Fruit fly (Drosophila melanogaster) whole organism, embryonic: ENCODE results near the gene shv.

Experiments
- Atf6 ChIP-seq: fragments of 200-800 bp; sonication (Bioruptor generic); IDR thresholded peaks from 2 replicates; pipeline ENCODE4 v1.3.6; 2022; ENCODE audit warnings: missing biosample characterization, missing genetic modification characterization
- CG11398 ChIP-seq: fragments of 200-800 bp; sonication (Bioruptor generic); optimal IDR thresholded peaks from 2 replicates; lab custom pipeline; 2016; ENCODE audit warnings: missing biosample characterization, missing genetic modification characterization
- CG11456 ChIP-seq: fragments of 200-800 bp; sonication (Bioruptor generic); IDR thresholded peaks from 3 replicates; pipeline ENCODE4 v1.3.6; 2022; ENCODE audit warnings: missing biosample characterization, missing genetic modification characterization
- CG11696 ChIP-seq: fragments of 200-800 bp; sonication (Bioruptor generic); IDR thresholded peaks from 2 replicates; pipeline ENCODE4 v1.3.6; 2022; ENCODE audit warnings: missing biosample characterization, missing genetic modification characterization
- CG12744 ChIP-seq: fragments of 200-800 bp; sonication (Bioruptor generic); optimal IDR thresholded peaks from 2 replicates; lab custom pipeline; 2016; ENCODE audit warnings: missing biosample characterization, missing genetic modification characterization
- CG16813 ChIP-seq: fragments of 200-800 bp; sonication (Bioruptor generic); IDR thresholded peaks from 3 replicates; pipeline ENCODE4 v1.3.6; 2022; ENCODE audit warnings: missing biosample characterization, missing genetic modification characterization; ENCODE audit not compliant: partially characterized antibody
- CG17186 ChIP-seq: fragments of 200-800 bp; sonication (Bioruptor generic); optimal IDR thresholded peaks from 3 replicates; lab custom pipeline; 2017; ENCODE audit warnings: missing biosample characterization, missing genetic modification reagents, missing genetic modification characterization
- CG18011 ChIP-seq: fragments of 200-800 bp; sonication (Bioruptor generic); optimal IDR thresholded peaks from 2 replicates; lab custom pipeline; 2017; ENCODE audit warnings: missing biosample characterization, missing genetic modification characterization, mild to moderate bottlenecking, moderate library complexity, missing genotype
- CG18599 ChIP-seq: fragments of 200-800 bp; sonication (Bioruptor generic); optimal IDR thresholded peaks from 3 replicates; lab custom pipeline; 2017; ENCODE audit warnings: missing biosample characterization, missing genetic modification characterization, mild to moderate bottlenecking, moderate library complexity, missing genetic modification reagents
- CG2120 ChIP-seq: fragments of 200-800 bp; sonication (Bioruptor generic); optimal IDR thresholded peaks from 3 replicates; lab custom pipeline; 2016; ENCODE audit warnings: missing biosample characterization, missing genetic modification characterization
- CG2202 ChIP-seq: fragments of 200-800 bp; sonication (Bioruptor generic); optimal IDR thresholded peaks from 2 replicates; lab custom pipeline; 2018; ENCODE audit warnings: missing biosample characterization, mild to moderate bottlenecking, missing genetic modification characterization
- CG4820 ChIP-seq: fragments of 200-800 bp; sonication (Bioruptor generic); optimal IDR thresholded peaks from 3 replicates; lab custom pipeline; 2016; ENCODE audit warnings: missing biosample characterization, missing genetic modification characterization
- CG5180 ChIP-seq: fragments of 200-800 bp; sonication (Bioruptor generic); optimal IDR thresholded peaks from 3 replicates; lab custom pipeline; 2017; ENCODE audit warnings: missing biosample characterization, missing genetic modification characterization, mild to moderate bottlenecking, moderate library complexity, missing genetic modification reagents
- CG6654 ChIP-seq: fragments of 200-800 bp; sonication (Bioruptor generic); optimal IDR thresholded peaks from 2 replicates; lab custom pipeline; 2017; ENCODE audit warnings: missing biosample characterization, mild to moderate bottlenecking, missing genetic modification characterization
- CG7963 ChIP-seq: fragments of 200-800 bp; sonication (Bioruptor generic); IDR thresholded peaks from 3 replicates; pipeline ENCODE4 v1.3.6; 2022; ENCODE audit warnings: missing biosample characterization, missing genetic modification characterization; ENCODE audit not compliant: partially characterized antibody
- CG8290 ChIP-seq, 3 experiments: fragments of 200-800 bp; sonication (Bioruptor generic); optimal IDR thresholded peaks; 2 replicates each; lab custom pipeline; 2016 to 2019; ENCODE audit warnings: missing biosample characterization in 3 of 3, missing genetic modification characterization in 3 of 3, mild to moderate bottlenecking in 2 of 3, moderate library complexity in 1 of 3
- CG8765 ChIP-seq: fragments of 200-800 bp; sonication (Bioruptor generic); IDR thresholded peaks from 2 replicates; pipeline ENCODE4 v1.3.6; 2022; ENCODE audit warnings: missing biosample characterization, missing genetic modification characterization
- CG9932 ChIP-seq: fragments of 200-800 bp; sonication (Bioruptor generic); IDR thresholded peaks from 2 replicates; pipeline ENCODE4 v1.3.6; 2022; ENCODE audit warnings: missing biosample characterization, missing genetic modification characterization
- Dll ChIP-seq: fragments of 200-800 bp; sonication (Bioruptor generic); IDR thresholded peaks from 4 replicates; pipeline ENCODE4 v1.3.6; 2022; ENCODE audit warnings: missing biosample characterization, missing genetic modification characterization; ENCODE audit not compliant: partially characterized antibody
- Drgx ChIP-seq: fragments of 200-800 bp; sonication (Bioruptor generic); IDR thresholded peaks from 2 replicates; pipeline ENCODE4 v1.3.6; 2022; ENCODE audit warnings: missing biosample characterization, missing genetic modification characterization
- ERR ChIP-seq: fragments of 200-800 bp; sonication (Bioruptor generic); optimal IDR thresholded peaks from 2 replicates; lab custom pipeline; 2016; ENCODE audit warnings: missing biosample characterization, missing genetic modification characterization
- Ets65A ChIP-seq: fragments of 200-800 bp; sonication (Bioruptor generic); peaks from one replicate; lab custom pipeline; 2016; ENCODE audit warnings: missing biosample characterization, missing genetic modification characterization
- Ets97D ChIP-seq: fragments of 200-800 bp; sonication (Bioruptor generic); optimal IDR thresholded peaks from 3 replicates; lab custom pipeline; 2016; ENCODE audit warnings: missing biosample characterization, missing genetic modification characterization
- GATAe ChIP-seq: fragments of 200-800 bp; sonication (Bioruptor generic); conservative IDR thresholded peaks from 2 replicates; pipeline ENCODE4 v1.3.6; 2022; ENCODE audit warnings: missing biosample characterization, missing genetic modification characterization
- H15 ChIP-seq: fragments of 200-800 bp; sonication (Bioruptor generic); IDR thresholded peaks from 3 replicates; pipeline ENCODE4 v1.3.6; 2022; ENCODE audit warnings: missing biosample characterization, missing genetic modification characterization
- Hmx ChIP-seq: fragments of 200-800 bp; sonication (Bioruptor generic); optimal IDR thresholded peaks from 2 replicates; lab custom pipeline; 2016; ENCODE audit warnings: missing biosample characterization, missing genetic modification characterization
- Hr78 ChIP-seq, 2 experiments: fragments of 200-800 bp in 1 of 2; fragments of >200 bp in 1 of 2; sonication (Bioruptor generic) in 1 of 2; optimal IDR thresholded peaks; 2 replicates each; lab custom pipeline; 2017 to 2019; ENCODE audit warnings: missing biosample characterization in 2 of 2, missing genetic modification characterization in 2 of 2, mild to moderate bottlenecking in 1 of 2, moderate library complexity in 1 of 2
- Nf-YA ChIP-seq: fragments of 200-800 bp; sonication (Bioruptor generic); IDR thresholded peaks from 2 replicates; pipeline ENCODE4 v1.3.6; 2022; ENCODE audit warnings: missing biosample characterization, missing genetic modification characterization
- NfI ChIP-seq: fragments of 200-800 bp; sonication (Bioruptor generic); optimal IDR thresholded peaks from 3 replicates; lab custom pipeline; 2018; ENCODE audit warnings: missing biosample characterization, mild to moderate bottlenecking, missing genetic modification characterization, moderate library complexity
- Trl ChIP-seq, 3 experiments: fragments of >200 bp in 2 of 3; fragments of 200-800 bp in 1 of 3; sonication (Bioruptor generic) in 1 of 3; optimal IDR thresholded peaks; 2 replicates in 1 of 3; 3 replicates in 2 of 3; lab custom pipeline; 2016 to 2017; ENCODE audit warnings: missing biosample characterization in 1 of 3, missing genetic modification characterization in 1 of 3
- abd-A ChIP-seq: fragments of 200-800 bp; sonication (Bioruptor generic); optimal IDR thresholded peaks from 3 replicates; lab custom pipeline; 2019; ENCODE audit warnings: missing biosample characterization, mild to moderate bottlenecking, missing genetic modification characterization, moderate library complexity
- bcd ChIP-seq: fragments of 200-800 bp; sonication (Bioruptor generic); optimal IDR thresholded peaks from 2 replicates; lab custom pipeline; 2017; ENCODE audit warnings: missing biosample characterization, mild to moderate bottlenecking, missing genetic modification characterization
- emc ChIP-seq: fragments of 200-800 bp; sonication (Bioruptor generic); optimal IDR thresholded peaks from 2 replicates; lab custom pipeline; 2016; ENCODE audit warnings: missing biosample characterization, missing genetic modification characterization
- fd64A ChIP-seq: fragments of 200-800 bp; sonication (Bioruptor generic); optimal IDR thresholded peaks from 3 replicates; lab custom pipeline; 2018; ENCODE audit warnings: missing biosample characterization, mild to moderate bottlenecking, missing genetic modification characterization
- fd96Cb ChIP-seq: fragments of 200-800 bp; sonication (Bioruptor generic); optimal IDR thresholded peaks from 2 replicates; lab custom pipeline; 2018; ENCODE audit warnings: missing biosample characterization, mild to moderate bottlenecking, missing genetic modification characterization, moderate library complexity
- ftz-f1 ChIP-seq: fragments of 200-800 bp; sonication (Bioruptor generic); optimal IDR thresholded peaks from 2 replicates; lab custom pipeline; 2016; ENCODE audit warnings: missing biosample characterization, missing genetic modification characterization
- gcm2 ChIP-seq: fragments of 200-800 bp; sonication (Bioruptor generic); optimal IDR thresholded peaks from 2 replicates; lab custom pipeline; 2016; ENCODE audit warnings: missing biosample characterization, missing genetic modification characterization
- hb ChIP-seq: fragments of 200-800 bp; sonication (Bioruptor generic); IDR thresholded peaks from 3 replicates; pipeline ENCODE4 v1.3.6; 2022; ENCODE audit warnings: missing biosample characterization, missing genetic modification characterization; ENCODE audit not compliant: partially characterized antibody
- ken ChIP-seq: fragments of 200-800 bp; sonication (Bioruptor generic); IDR thresholded peaks from 3 replicates; pipeline ENCODE4 v1.3.6; 2022; ENCODE audit warnings: missing biosample characterization, missing genetic modification characterization
- nau ChIP-seq: fragments of 200-800 bp; sonication (Bioruptor generic); optimal IDR thresholded peaks from 3 replicates; lab custom pipeline; 2017; ENCODE audit warnings: missing biosample characterization, mild to moderate bottlenecking, missing genetic modification characterization, missing genetic modification reagents
- nerfin-2 ChIP-seq: fragments of 200-800 bp; sonication (Bioruptor generic); IDR thresholded peaks from 2 replicates; pipeline ENCODE4 v1.3.6; 2022; ENCODE audit warnings: missing biosample characterization, missing genetic modification characterization; ENCODE audit not compliant: partially characterized antibody
- repo ChIP-seq: fragments of 200-800 bp; sonication (Bioruptor generic); optimal IDR thresholded peaks from 2 replicates; lab custom pipeline; 2016; ENCODE audit warnings: missing biosample characterization, missing genetic modification characterization
- scrt ChIP-seq: fragments of 200-800 bp; sonication (Bioruptor generic); optimal IDR thresholded peaks from 2 replicates; lab custom pipeline; 2018; ENCODE audit warnings: missing biosample characterization, mild to moderate bottlenecking, missing genetic modification characterization, moderate library complexity
- sens ChIP-seq: fragments of 200-800 bp; sonication (Bioruptor generic); peaks from one replicate; lab custom pipeline; 2016; ENCODE audit warnings: missing biosample characterization, missing genetic modification characterization
- sima ChIP-seq: fragments of 200-800 bp; sonication (Bioruptor generic); optimal IDR thresholded peaks from 2 replicates; lab custom pipeline; 2016; ENCODE audit warnings: missing biosample characterization, missing genetic modification characterization
- tap ChIP-seq: fragments of 200-800 bp; optimal IDR thresholded peaks from 3 replicates; lab custom pipeline; 2019; ENCODE audit warnings: missing biosample characterization, mild to moderate bottlenecking, missing genetic modification characterization, moderate library complexity
- tin ChIP-seq: fragments of 200-800 bp; sonication (Bioruptor generic); optimal IDR thresholded peaks from 3 replicates; lab custom pipeline; 2016; ENCODE audit warnings: missing biosample characterization, missing genetic modification characterization
- vfl ChIP-seq: fragments of 200-800 bp; sonication (Bioruptor generic); optimal IDR thresholded peaks from 2 replicates; lab custom pipeline; 2016; ENCODE audit warnings: missing biosample characterization, missing genetic modification characterization
- wek ChIP-seq: fragments of 200-800 bp; sonication (Bioruptor generic); optimal IDR thresholded peaks from 3 replicates; lab custom pipeline; 2018; ENCODE audit warnings: missing biosample characterization, mild to moderate bottlenecking, missing genetic modification characterization, moderate library complexity

Gene shv

dm6 chr2L:485825-486240, 32.9 kb downstream of the shv start (continued):
- TF ChIP-seq Ets65A, result peak; percentile 91
- TF ChIP-seq CG11398 (GFP tag; lab: Kevin White, UChicago), result peak; percentile 96
- TF ChIP-seq, all 482 proteins: peak for 415

dm6 chr2L:487171-487570, 34.3 kb downstream of the shv start:
- TF ChIP-seq CG17186 (GFP tag; lab: Kevin White, UChicago) (no peak), fd64A (GFP tag; lab: Kevin White, UChicago) (no peak), abd-A (no peak), Drgx (no peak), hb (GFP tag; lab: Robert Waterston, UW) (no peak), Hr78 (GFP tag; optimal IDR thresholded peaks at IDR 0.05; lab: Kevin White, UChicago) (no peak), CG7963 (no peak), ftz-f1 (no peak), Nf-YA (GFP tag; lab: Robert Waterston, UW) (no peak), CG5180 (GFP tag; lab: Kevin White, UChicago) (no peak), nau (GFP tag; lab: Kevin White, UChicago) (no peak), GATAe (no peak), CG16813 (GFP tag; lab: Robert Waterston, UW) (no peak), Trl (optimal IDR thresholded peaks at IDR 0.05; lab: Kevin White, UChicago) (peak in 1 of 2 experiments; percentile 37), Trl (GFP tag; optimal IDR thresholded peaks at IDR 0.05; lab: Kevin White, UChicago) (no peak), CG11696 (0 out of 2 replicates have a peak, but pooled peaks have one; percentile 31), tap (tag; lab: Kevin White, UChicago) (no peak), CG2120 (GFP tag; lab: Kevin White, UChicago) (no peak), CG8290 (GFP tag; optimal IDR thresholded peaks at IDR 0.05; lab: Kevin White, UChicago) (no peak), CG8290 (tag; optimal IDR thresholded peaks at IDR 0.05; lab: Kevin White, UChicago) (peak in 1 of 2 experiments; percentile 32), ERR (peak; percentile 73), Dll (GFP tag; lab: Robert Waterston, UW) (no peak), Hmx (GFP tag; lab: Kevin White, UChicago) (no peak), fd96Cb (tag; lab: Kevin White, UChicago) (no peak), CG8765 (no peak), CG2202 (tag; lab: Kevin White, UChicago) (no peak), H15 (GFP tag; lab: Robert Waterston, UW) (no peak), CG4820 (GFP tag; lab: Kevin White, UChicago) (no peak), Atf6 (GFP tag; lab: Robert Waterston, UW) (no peak), CG11456 (GFP tag; lab: Robert Waterston, UW) (no peak), sens (GFP tag; lab: Kevin White, UChicago) (no peak), CG12744 (GFP tag; lab: Kevin White, UChicago) (no peak), gcm2 (GFP tag; lab: Kevin White, UChicago) (no peak), repo (GFP tag; lab: Kevin White, UChicago) (no peak), Ets97D (no peak), bcd (no peak), CG18599 (peak; percentile 2), NfI (GFP tag; lab: Kevin White, UChicago) (no peak), CG9932 (no peak), wek (GFP tag; lab: Kevin White, UChicago) (no peak), scrt (GFP tag; lab: Kevin White, UChicago) (no peak), CG18011 (GFP tag; lab: Kevin White, UChicago) (no peak), ken (no peak), emc (GFP tag; lab: Kevin White, UChicago) (no peak), nerfin-2 (GFP tag; lab: Robert Waterston, UW) (no peak), sima (no peak), vfl (GFP tag; lab: Kevin White, UChicago) (no peak), tin (GFP tag; lab: Kevin White, UChicago) (no peak), CG6654 (no peak)
